Worm (Caenorhabditis elegans) whole organism, L4/young adult: ENCODE measurements around the gene K08F4.5.

Experiments
- dao-5 ChIP-seq: sonication (generic microtip); optimal IDR thresholded peaks from 2 replicates; lab custom pipeline; 2016; ENCODE audit warnings: missing genotype, missing genetic modification characterization, moderate library complexity, missing compliant biosample characterization
- him-1 ChIP-seq: sonication (generic microtip); optimal IDR thresholded peaks from 2 replicates; lab custom pipeline; 2016; ENCODE audit warnings: missing genotype, missing genetic modification reagents, missing genetic modification characterization, missing compliant biosample characterization

DNA sequence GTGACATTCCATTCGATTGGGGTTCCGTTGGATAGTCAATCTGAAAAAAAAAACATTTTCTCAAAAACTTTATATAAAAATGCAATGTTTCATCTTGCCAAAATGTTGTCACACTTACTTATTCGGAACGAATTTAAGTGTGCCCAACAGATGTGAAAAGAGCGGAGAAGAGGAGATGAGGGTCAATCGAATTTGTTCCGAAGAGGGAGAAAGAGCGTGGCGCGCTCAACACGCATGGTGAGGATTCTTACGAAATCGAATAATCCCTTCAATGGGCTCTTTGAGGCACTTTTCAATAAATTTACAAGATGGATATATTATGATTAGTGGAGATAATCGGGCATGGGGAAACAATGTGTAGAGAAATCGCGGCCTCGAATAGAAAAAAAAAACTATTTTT is 35.1 kb upstream of the K08F4.5 start:
- TF ChIP-seq him-1 (tag; lab: Kevin White, UChicago): no peak
- no peak for TF ChIP-seq dao-5 (tag; lab: Kevin White, UChicago)
